Fruit fly (Drosophila melanogaster) whole organism, embryonic: Measurements from ENCODE around the gene tomb.

ENCODE experiments used
- B-H1 ChIP-seq: fragments of 200-800 bp; sonication (Bioruptor generic); IDR thresholded peaks from 3 replicates; pipeline ENCODE4 v1.3.6; 2022; ENCODE audit warnings: missing biosample characterization, missing genetic modification characterization
- psq ChIP-seq: fragments of 200-800 bp; sonication (Bioruptor generic); optimal IDR thresholded peaks from 2 replicates; lab custom pipeline; 2017; ENCODE audit warnings: missing biosample characterization, missing genetic modification characterization
- unc-4 ChIP-seq: fragments of 200-800 bp; sonication (Bioruptor generic); IDR thresholded peaks from 2 replicates; pipeline ENCODE4 v1.3.6; 2022; ENCODE audit warnings: missing biosample characterization, missing genetic modification characterization; ENCODE audit not compliant: partially characterized antibody
- zfh2 ChIP-seq: fragments of 200-800 bp; sonication (Bioruptor generic); optimal IDR thresholded peaks from 2 replicates; lab custom pipeline; 2016; ENCODE audit warnings: missing biosample characterization, missing genetic modification characterization

dm6 chr2L:5569503-5569902 is 32.9 kb upstream of the tomb start:
- no peak for TF ChIP-seq B-H1 (GFP tag; lab: Robert Waterston, UW)
- TF ChIP-seq psq (GFP tag; lab: Kevin White, UChicago), result no peak
- TF ChIP-seq unc-4 (GFP tag; lab: Robert Waterston, UW), result no peak
- no peak for TF ChIP-seq zfh2
